Fruit fly (Drosophila melanogaster): ENCODE results near the gene Fdx2.

- no peak for TF ChIP-seq CG8478 (optimal IDR thresholded peaks at IDR 0.05)
- TF ChIP-seq CTCF (optimal IDR thresholded peaks at IDR 0.05), result no peak
Measured at dm6 chr3L:4269208-4269607, 23.1 kb upstream of the Fdx2 start.

Measured in S2 (cell line).